Worm (Caenorhabditis elegans) whole organism, L4 larva: ENCODE data around the gene mesp-1.

Experiments
- D1046.2 ChIP-seq: fragments of 200-800 bp; sonication (Bioruptor generic); IDR thresholded peaks from 2 replicates; pipeline ENCODE4 v1.3.6; 2022; ENCODE audit warnings: missing genetic modification characterization, missing compliant biosample characterization
- F26F4.8 ChIP-seq: fragments of 200-800 bp; sonication (Bioruptor generic); conservative IDR thresholded peaks from 2 replicates; pipeline ENCODE4 v1.3.6; 2022; ENCODE audit warnings: missing genetic modification characterization, missing compliant biosample characterization
- F49E8.2 ChIP-seq: sonication (generic microtip); optimal IDR thresholded peaks from 2 replicates; lab custom pipeline; 2016; ENCODE audit warnings: missing compliant biosample characterization, mild to moderate bottlenecking, missing genetic modification characterization, borderline replicate concordance
- T20F7.1 ChIP-seq: fragments of 200-800 bp; sonication (Bioruptor generic); optimal IDR thresholded peaks from 2 replicates; lab custom pipeline; 2018; ENCODE audit warnings: mild to moderate bottlenecking, missing genetic modification characterization, missing compliant biosample characterization
- T26A8.4 ChIP-seq: fragments of 200-800 bp; sonication (Bioruptor generic); IDR thresholded peaks from 2 replicates; pipeline ENCODE4 v1.3.6; 2022; ENCODE audit warnings: missing genetic modification characterization, missing compliant biosample characterization
- Y48G9A.11 ChIP-seq: fragments of 200-800 bp; sonication (Bioruptor generic); IDR thresholded peaks from 2 replicates; pipeline ENCODE4 v1.3.6; 2022; ENCODE audit warnings: missing genetic modification reagents, missing genetic modification characterization, missing compliant biosample characterization
- Y75B8A.6 ChIP-seq: fragments of 200-800 bp; sonication (Bioruptor generic); IDR thresholded peaks from 2 replicates; pipeline ENCODE4 v1.3.6; 2022; ENCODE audit warnings: missing genetic modification reagents, missing genetic modification characterization, missing compliant biosample characterization
- ZK337.2 ChIP-seq: fragments of 200-800 bp; sonication (Bioruptor generic); IDR thresholded peaks from 2 replicates; pipeline ENCODE4 v1.3.6; 2022; ENCODE audit warnings: missing genetic modification reagents, missing genetic modification characterization, missing compliant biosample characterization
- aha-1 ChIP-seq: fragments of 150-350 bp; peaks from one replicate; lab custom pipeline; 2014; ENCODE audit warnings: missing biosample characterization, missing genetic modification characterization
- attf-4 ChIP-seq: sonication (generic microtip); optimal IDR thresholded peaks from 3 replicates; lab custom pipeline; 2017; ENCODE audit warnings: missing biosample characterization, missing genetic modification characterization
- ceh-28 ChIP-seq: fragments of 150-350 bp; optimal IDR thresholded peaks from 2 replicates; lab custom pipeline; 2014; ENCODE audit warnings: missing biosample characterization, missing genetic modification reagents, missing genetic modification characterization
- ces-1 ChIP-seq: fragments of 150-350 bp; sonication (generic microtip); optimal IDR thresholded peaks from 4 replicates; lab custom pipeline; 2014; ENCODE audit warnings: missing biosample characterization, missing genetic modification reagents, missing genetic modification characterization
- daf-12 ChIP-seq: fragments of 150-350 bp; optimal IDR thresholded peaks from 2 replicates; lab custom pipeline; 2014; ENCODE audit warnings: missing biosample characterization, missing genetic modification reagents, missing genetic modification characterization
- daf-16 ChIP-seq, 3 experiments: sonication (generic microtip); optimal IDR thresholded peaks; 2 replicates each; lab custom pipeline; 2016 to 2017; ENCODE audit warnings: missing genetic modification characterization in 3 of 3, missing genetic modification reagents in 3 of 3, mild to moderate bottlenecking in 2 of 3, missing compliant biosample characterization in 2 of 3, missing biosample characterization in 1 of 3, moderate library complexity in 1 of 3
- daf-8 ChIP-seq: fragments of 200-800 bp; sonication (Bioruptor generic); IDR thresholded peaks from 2 replicates; pipeline ENCODE4 v1.3.6; 2022; ENCODE audit warnings: missing genetic modification characterization, missing compliant biosample characterization
- dmd-9 ChIP-seq: fragments of 200-800 bp; sonication (Bioruptor generic); IDR thresholded peaks from 2 replicates; pipeline ENCODE4 v1.3.6; 2022; ENCODE audit warnings: missing genetic modification reagents, missing genetic modification characterization, missing compliant biosample characterization
- duxl-1 ChIP-seq: sonication (generic microtip); optimal IDR thresholded peaks from 2 replicates; lab custom pipeline; 2016; ENCODE audit warnings: mild to moderate bottlenecking, missing genetic modification characterization, moderate library complexity, missing compliant biosample characterization; ENCODE audit not compliant: poor library complexity
- dve-1 ChIP-seq: sonication (generic microtip); optimal IDR thresholded peaks from 2 replicates; lab custom pipeline; 2017; ENCODE audit warnings: antibody characterized with exemption, mild to moderate bottlenecking, missing genetic modification characterization, missing compliant biosample characterization; ENCODE audit not compliant: insufficient read depth
- egl-43 ChIP-seq: fragments of 200-800 bp; sonication (Bioruptor generic); IDR thresholded peaks from 2 replicates; pipeline ENCODE4 v1.3.6; 2022; ENCODE audit warnings: missing genetic modification reagents, missing genetic modification characterization, missing compliant biosample characterization
- gei-8 ChIP-seq: fragments of 200-800 bp; sonication (Bioruptor generic); optimal IDR thresholded peaks from 2 replicates; lab custom pipeline; 2018; ENCODE audit warnings: mild to moderate bottlenecking, missing genetic modification characterization, missing compliant biosample characterization
- hif-1 ChIP-seq, 2 experiments: sonication (generic microtip); optimal IDR thresholded peaks; 2 replicates each; lab custom pipeline; 2016 to 2017; ENCODE audit warnings: missing compliant biosample characterization in 2 of 2, missing genetic modification characterization in 2 of 2, missing genetic modification reagents in 2 of 2, missing genotype in 2 of 2, mild to moderate bottlenecking in 1 of 2
- hlh-11 ChIP-seq: fragments of 200-800 bp; sonication (Bioruptor generic); optimal IDR thresholded peaks from 2 replicates; lab custom pipeline; 2018; ENCODE audit warnings: mild to moderate bottlenecking, missing genetic modification characterization, missing compliant biosample characterization
- hmg-1.1 ChIP-seq: fragments of 200-800 bp; sonication (Bioruptor generic); IDR thresholded peaks from 2 replicates; pipeline ENCODE4 v1.3.6; 2022; ENCODE audit warnings: missing genetic modification reagents, missing genetic modification characterization, missing compliant biosample characterization
- lim-7 ChIP-seq: fragments of 200-800 bp; sonication (Bioruptor generic); IDR thresholded peaks from 2 replicates; pipeline ENCODE4 v1.3.6; 2022; ENCODE audit warnings: missing genetic modification characterization, missing compliant biosample characterization
- lin-1 ChIP-seq: fragments of 200-800 bp; sonication (Bioruptor generic); IDR thresholded peaks from 2 replicates; pipeline ENCODE4 v1.3.6; 2022; ENCODE audit warnings: missing genetic modification reagents, missing genetic modification characterization, missing compliant biosample characterization
- lin-13 ChIP-seq: fragments of 150-350 bp; optimal IDR thresholded peaks from 2 replicates; lab custom pipeline; 2014; ENCODE audit warnings: missing biosample characterization, missing genetic modification reagents, missing genetic modification characterization
- lin-29 ChIP-seq: fragments of 200-800 bp; sonication (Bioruptor generic); IDR thresholded peaks from 2 replicates; pipeline ENCODE4 v1.3.6; 2022; ENCODE audit warnings: missing genetic modification reagents, missing genetic modification characterization, missing compliant biosample characterization
- lir-3 ChIP-seq: sonication (generic microtip); optimal IDR thresholded peaks from 2 replicates; lab custom pipeline; 2016; ENCODE audit warnings: mild to moderate bottlenecking, missing genetic modification characterization, missing compliant biosample characterization
- madf-5 ChIP-seq, 2 experiments: fragments of 200-800 bp; sonication (Bioruptor generic); IDR thresholded peaks; 2 replicates each; pipeline ENCODE4 v1.3.6; 2022; ENCODE audit warnings: missing compliant biosample characterization in 2 of 2, missing genetic modification characterization in 2 of 2
- mdl-1 ChIP-seq, 2 experiments: fragments of 150-350 bp in 1 of 2; sonication (generic microtip) in 1 of 2; optimal IDR thresholded peaks; 2 replicates each; lab custom pipeline; 2014 to 2017; ENCODE audit warnings: missing biosample characterization in 2 of 2, missing genetic modification characterization in 2 of 2
- mep-1 ChIP-seq: fragments of 150-350 bp; sonication (generic microtip); optimal IDR thresholded peaks from 3 replicates; lab custom pipeline; 2014; ENCODE audit warnings: missing biosample characterization, missing genetic modification characterization
- mxl-2 ChIP-seq: fragments of 200-800 bp; sonication (Bioruptor generic); conservative IDR thresholded peaks from 2 replicates; pipeline ENCODE4 v1.3.6; 2022; ENCODE audit warnings: missing genetic modification reagents, missing genetic modification characterization, missing compliant biosample characterization
- nhr-102 ChIP-seq: sonication (generic microtip); optimal IDR thresholded peaks from 2 replicates; lab custom pipeline; 2016; ENCODE audit warnings: mild to moderate bottlenecking, missing genetic modification characterization, moderate library complexity, missing compliant biosample characterization
- nhr-111 ChIP-seq: fragments of 200-800 bp; sonication (Bioruptor generic); optimal IDR thresholded peaks from 2 replicates; lab custom pipeline; 2018; ENCODE audit warnings: mild to moderate bottlenecking, missing genetic modification characterization, missing compliant biosample characterization
- nhr-28 ChIP-seq: fragments of 150-350 bp; optimal IDR thresholded peaks from 2 replicates; lab custom pipeline; 2014; ENCODE audit warnings: missing biosample characterization, missing genetic modification characterization
- nhr-41 ChIP-seq: fragments of 200-800 bp; sonication (Bioruptor generic); IDR thresholded peaks from 2 replicates; pipeline ENCODE4 v1.3.6; 2022; ENCODE audit warnings: missing genetic modification reagents, missing genetic modification characterization, missing compliant biosample characterization
- nhr-42 ChIP-seq: fragments of 200-800 bp; sonication (Bioruptor generic); IDR thresholded peaks from 2 replicates; pipeline ENCODE4 v1.3.6; 2022; ENCODE audit warnings: missing genetic modification characterization, missing compliant biosample characterization
- nhr-6 ChIP-seq: fragments of 150-350 bp; optimal IDR thresholded peaks from 2 replicates; lab custom pipeline; 2014; ENCODE audit warnings: missing biosample characterization, missing genetic modification characterization
- nhr-76 ChIP-seq: fragments of 150-350 bp; optimal IDR thresholded peaks from 2 replicates; lab custom pipeline; 2014; ENCODE audit warnings: missing biosample characterization, missing genetic modification characterization
- pha-4 ChIP-seq, 2 experiments: fragments of 150-350 bp in 1 of 2; fragments of 200-800 bp in 1 of 2; sonication (Bioruptor generic) in 1 of 2; IDR thresholded peaks in 1 of 2; optimal IDR thresholded peaks in 1 of 2; 2 replicates each; pipeline versions ENCODE4 v1.3.6 to Lab custom; 2014 to 2022; ENCODE audit warnings: missing genetic modification characterization in 2 of 2, missing genetic modification reagents in 2 of 2, missing biosample characterization in 1 of 2, missing compliant biosample characterization in 1 of 2
- pqm-1 ChIP-seq: sonication (generic microtip); optimal IDR thresholded peaks from 2 replicates; lab custom pipeline; 2017; ENCODE audit warnings: missing biosample characterization, missing genetic modification characterization
- saeg-2 ChIP-seq: fragments of 200-800 bp; sonication (Bioruptor generic); IDR thresholded peaks from 2 replicates; pipeline ENCODE4 v1.3.6; 2022; ENCODE audit warnings: missing genetic modification reagents, missing genetic modification characterization, missing compliant biosample characterization
- set-16 ChIP-seq: fragments of 200-800 bp; sonication (Bioruptor generic); IDR thresholded peaks from 2 replicates; pipeline ENCODE4 v1.3.6; 2022; ENCODE audit warnings: missing genetic modification reagents, missing genetic modification characterization, missing compliant biosample characterization
- snpc-1.2 ChIP-seq: fragments of 200-800 bp; sonication (Bioruptor generic); IDR thresholded peaks from 2 replicates; pipeline ENCODE4 v1.3.6; 2022; ENCODE audit warnings: missing genetic modification reagents, missing genetic modification characterization, missing compliant biosample characterization
- snpc-4 ChIP-seq: fragments of 150-350 bp; optimal IDR thresholded peaks from 2 replicates; lab custom pipeline; 2014; ENCODE audit warnings: missing biosample characterization, missing genetic modification characterization
- tag-97 ChIP-seq: fragments of 200-800 bp; sonication (Bioruptor generic); IDR thresholded peaks from 2 replicates; pipeline ENCODE4 v1.3.6; 2022; ENCODE audit warnings: missing genetic modification characterization, missing compliant biosample characterization
- tra-1 ChIP-seq: fragments of 200-800 bp; sonication (Bioruptor generic); IDR thresholded peaks from 2 replicates; pipeline ENCODE4 v1.3.6; 2022; ENCODE audit warnings: missing genetic modification reagents, missing genetic modification characterization, missing compliant biosample characterization
- vab-7 ChIP-seq: fragments of 200-800 bp; sonication (Bioruptor generic); IDR thresholded peaks from 2 replicates; pipeline ENCODE4 v1.3.6; 2022; ENCODE audit warnings: missing genetic modification reagents, missing genetic modification characterization, missing compliant biosample characterization
- zfp-2 ChIP-seq: sonication (generic microtip); optimal IDR thresholded peaks from 2 replicates; lab custom pipeline; 2016; ENCODE audit warnings: mild to moderate bottlenecking, missing genetic modification characterization, missing compliant biosample characterization
- zip-2 ChIP-seq: fragments of 150-350 bp; optimal IDR thresholded peaks from 2 replicates; lab custom pipeline; 2014; ENCODE audit warnings: missing biosample characterization, missing genetic modification characterization

Gene mesp-1

DNA sequence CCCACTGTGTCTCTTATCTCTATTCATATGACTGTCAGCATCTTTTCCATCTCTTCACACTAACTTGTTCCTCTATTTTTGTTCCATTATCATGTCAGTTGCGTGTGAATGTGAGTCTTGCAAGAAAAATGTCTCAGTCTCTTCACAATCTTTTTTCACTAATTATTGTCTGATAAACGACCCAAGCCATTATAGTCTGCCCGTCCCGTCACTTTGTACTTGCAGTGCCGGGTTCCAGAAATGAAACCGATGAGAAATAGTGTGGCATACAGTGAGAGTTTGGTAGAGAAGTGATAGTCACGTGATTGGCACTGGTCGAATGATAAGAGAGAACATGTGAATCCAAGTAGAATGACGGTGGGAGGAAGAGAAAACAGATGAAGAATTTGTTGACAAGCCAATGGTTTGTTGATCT, 28.5 kb downstream of the mesp-1 start (continued):
- TF ChIP-seq pha-4 (GFP tag; IDR thresholded peaks at IDR 0.05; lab: Robert Waterston, UW) (peak; percentile 75), pha-4 (tag; optimal IDR thresholded peaks at IDR 0.05; lab: Kevin White, UChicago) (no peak), tra-1 (peak; percentile 96), lir-3 (tag; lab: Kevin White, UChicago) (no peak), nhr-42 (GFP tag; lab: Robert Waterston, UW) (peak; percentile 61; the same call in 1 of the 2 replicates), mep-1 (peak; percentile 81), snpc-1.2 (no peak), Y75B8A.6 (GFP tag; lab: Robert Waterston, UW) (0 out of 2 replicates have a peak, but pooled peaks have one; percentile 17), snpc-4 (tag; lab: Kevin White, UChicago) (no peak), hlh-11 (peak; percentile 100), D1046.2 (GFP tag; lab: Robert Waterston, UW) (no peak), lim-7 (GFP tag; lab: Robert Waterston, UW) (no peak), madf-5 (GFP tag; IDR thresholded peaks at IDR 0.05; lab: Robert Waterston, UW) (no peak), hif-1 (tag; optimal IDR thresholded peaks at IDR 0.05; lab: Kevin White, UChicago) (peak; percentile 80 to 91), mxl-2 (GFP tag; lab: Robert Waterston, UW) (peak; percentile 84), daf-12 (no peak), zfp-2 (no peak), gei-8 (GFP tag; lab: Kevin White, UChicago) (peak; percentile 99), nhr-28 (tag; lab: Kevin White, UChicago) (peak; percentile 99), hmg-1.1 (GFP tag; lab: Robert Waterston, UW) (peak; percentile 55), lin-1 (peak; percentile 91; the same call in 1 of the 2 replicates), T26A8.4 (GFP tag; lab: Robert Waterston, UW) (peak; percentile 81), nhr-111 (GFP tag; lab: Kevin White, UChicago) (no peak), lin-13 (GFP tag; lab: Kevin White, UChicago) (peak; percentile 83), nhr-76 (tag; lab: Kevin White, UChicago) (peak; percentile 82), daf-8 (no peak), nhr-6 (peak; percentile 75), ces-1 (GFP tag; lab: Kevin White, UChicago) (no peak), pqm-1 (tag; lab: Kevin White, UChicago) (peak; percentile 93), T20F7.1 (GFP tag; lab: Kevin White, UChicago) (peak; percentile 84), duxl-1 (tag; lab: Kevin White, UChicago) (peak; percentile 7), F49E8.2 (no peak), ceh-28 (tag; lab: Kevin White, UChicago) (no peak), dmd-9 (GFP tag; lab: Robert Waterston, UW) (no peak), set-16 (GFP tag; lab: Robert Waterston, UW) (no peak), tag-97 (GFP tag; lab: Robert Waterston, UW) (no peak), lin-29 (GFP tag; lab: Robert Waterston, UW) (no peak), vab-7 (GFP tag; lab: Robert Waterston, UW) (no peak), ZK337.2 (GFP tag; lab: Robert Waterston, UW) (no peak), dve-1 (tag; lab: Kevin White, UChicago) (peak; percentile 99), F26F4.8 (GFP tag; lab: Robert Waterston, UW) (no peak), nhr-41 (GFP tag; lab: Robert Waterston, UW) (0 out of 2 replicates have a peak, but pooled peaks have one; percentile 73), aha-1 (tag; lab: Kevin White, UChicago) (peak; percentile 99), Y48G9A.11 (no peak), nhr-102 (tag; lab: Kevin White, UChicago) (peak; percentile 97), egl-43 (GFP tag; lab: Robert Waterston, UW) (no peak), saeg-2 (peak; percentile 96), attf-4 (tag; lab: Kevin White, UChicago) (no peak), daf-16 (GFP tag; optimal IDR thresholded peaks at IDR 0.05; lab: Kevin White, UChicago) (peak; percentile 97 to 99), daf-16 (tag; optimal IDR thresholded peaks at IDR 0.05; lab: Kevin White, UChicago) (peak; percentile 98), mdl-1 (tag; optimal IDR thresholded peaks at IDR 0.05; lab: Kevin White, UChicago) (peak; percentile 79 to 95), zip-2 (no peak)
